Fruit fly (Drosophila melanogaster): ENCODE measurements around the gene CG14374.
A peak's percentile ranks its signal among the peaks of the same experiment; 100 is the strongest.

CG14374 gene

dm6 chr3R:13434325-13435168 lies 37.6 kb upstream of the CG14374 start, which contains the start of gene yrt (continued):
- TF ChIP-seq CG7745 (tag; optimal IDR thresholded peaks at IDR 0.05) (peak; percentile 94), CG8281 (tag; optimal IDR thresholded peaks at IDR 0.05) (no peak), CG12391 (tag; optimal IDR thresholded peaks at IDR 0.05) (peak; percentile 19), Med (GFP tag) (peak; percentile 76), Hmr (GFP tag; optimal IDR thresholded peaks at IDR 0.05) (peak; percentile 28), MBD-R2 (GFP tag; IDR thresholded peaks at IDR 0.05) (peak; percentile 56), kni (GFP tag; optimal IDR thresholded peaks at IDR 0.05) (peak; percentile 28), Pdp1 (GFP tag; optimal IDR thresholded peaks at IDR 0.05) (peak in 1 of 2 experiments; percentile 48), Six4 (GFP tag; optimal IDR thresholded peaks at IDR 0.05) (no peak), Sin3A (optimal IDR thresholded peaks at IDR 0.05) (peak; percentile 36), CG18619 (GFP tag; optimal IDR thresholded peaks at IDR 0.05) (no peak), zen (tag; optimal IDR thresholded peaks at IDR 0.05) (peak; percentile 25), CG3847 (GFP tag; IDR thresholded peaks at IDR 0.05) (peak; percentile 50), Ets65A (GFP tag) (peak; percentile 88), CG3726 (GFP tag; IDR thresholded peaks at IDR 0.05) (no peak), CG15696 (tag; optimal IDR thresholded peaks at IDR 0.05) (peak; percentile 13), H2.0 (GFP tag; IDR thresholded peaks at IDR 0.05) (no peak), pho (GFP tag; optimal IDR thresholded peaks at IDR 0.05) (no peak), CG31365 (tag; optimal IDR thresholded peaks at IDR 0.05) (no peak), Dp (GFP tag; optimal IDR thresholded peaks at IDR 0.05) (peak; percentile 49), CG15601 (tag; optimal IDR thresholded peaks at IDR 0.05) (peak; percentile 58), CG33213 (GFP tag; optimal IDR thresholded peaks at IDR 0.05) (peak; percentile 41), chinmo (GFP tag; IDR thresholded peaks at IDR 0.05; ENCODE audit: partially characterized antibody) (0 out of 4 replicates have a peak, but pooled peaks have one; percentile 43), dpn (GFP tag; optimal IDR thresholded peaks at IDR 0.05) (peak in 1 of 2 experiments; percentile 8), Elba2 (GFP tag; optimal IDR thresholded peaks at IDR 0.05) (peak; percentile 10), CG30020 (tag; optimal IDR thresholded peaks at IDR 0.05) (peak; percentile 7), CG17568 (GFP tag; optimal IDR thresholded peaks at IDR 0.05) (peak; percentile 26), grau (tag; optimal IDR thresholded peaks at IDR 0.05) (peak; percentile 10), CG4730 (GFP tag; IDR thresholded peaks at IDR 0.05) (no peak), emc (GFP tag; optimal IDR thresholded peaks at IDR 0.05) (no peak), ato (GFP tag; IDR thresholded peaks at IDR 0.05; ENCODE audit: partially characterized antibody) (no peak), Myb (GFP tag; optimal IDR thresholded peaks at IDR 0.05) (peak; percentile 46), CG13287 (GFP tag; IDR thresholded peaks at IDR 0.05; ENCODE audit: partially characterized antibody) (peak; percentile 44), CG8290 (GFP tag; optimal IDR thresholded peaks at IDR 0.05) (no peak), CG8290 (tag; optimal IDR thresholded peaks at IDR 0.05) (peak in 1 of 2 experiments; percentile 60), Asciz (GFP tag; optimal IDR thresholded peaks at IDR 0.05) (no peak), pzg (GFP tag; optimal IDR thresholded peaks at IDR 0.05) (peak; percentile 90), Max (GFP tag; optimal IDR thresholded peaks at IDR 0.05) (no peak), phol (tag; optimal IDR thresholded peaks at IDR 0.05) (peak; percentile 73), shn (GFP tag; optimal IDR thresholded peaks at IDR 0.05) (no peak), cg (GFP tag; optimal IDR thresholded peaks at IDR 0.05) (peak; percentile 82), Bteb2 (GFP tag; optimal IDR thresholded peaks at IDR 0.05) (no peak), nerfin-1 (tag; optimal IDR thresholded peaks at IDR 0.05) (peak; percentile 69), CG9797 (GFP tag; optimal IDR thresholded peaks at IDR 0.05) (peak; percentile 95), Adf1 (GFP tag; IDR thresholded peaks at IDR 0.05) (no peak), row (GFP tag; IDR thresholded peaks at IDR 0.05) (peak; percentile 53), amos (GFP tag; IDR thresholded peaks at IDR 0.05; ENCODE audit: partially characterized antibody) (peak; percentile 20; the same call in 1 of the 2 replicates), Lhr (GFP tag; optimal IDR thresholded peaks at IDR 0.05) (peak; percentile 85)

Data from whole organism, embryonic.